Fruit fly (Drosophila melanogaster) whole organism, embryonic: ENCODE data around the gene CG7332.

ENCODE experiments used
- CG10654 ChIP-seq: fragments of 200-800 bp; sonication (Bioruptor generic); optimal IDR thresholded peaks from 2 replicates; lab custom pipeline; 2016; ENCODE audit warnings: missing biosample characterization, missing genetic modification characterization
- CG12155 ChIP-seq: fragments of 200-800 bp; sonication (Bioruptor generic); optimal IDR thresholded peaks from 3 replicates; lab custom pipeline; 2016; ENCODE audit warnings: missing biosample characterization, missing genetic modification characterization
- CG12769 ChIP-seq: fragments of 200-800 bp; sonication (Bioruptor generic); optimal IDR thresholded peaks from 2 replicates; lab custom pipeline; 2019; ENCODE audit warnings: missing biosample characterization, mild to moderate bottlenecking, missing genetic modification characterization, moderate library complexity
- CG14710 ChIP-seq: fragments of 200-800 bp; sonication (Bioruptor generic); optimal IDR thresholded peaks from 3 replicates; lab custom pipeline; 2019; ENCODE audit warnings: missing biosample characterization, mild to moderate bottlenecking, missing genetic modification characterization, moderate library complexity
- CG1602 ChIP-seq: fragments of 200-800 bp; sonication (Bioruptor generic); optimal IDR thresholded peaks from 3 replicates; lab custom pipeline; 2016; ENCODE audit warnings: missing biosample characterization, missing genetic modification characterization
- CG17186 ChIP-seq: fragments of 200-800 bp; sonication (Bioruptor generic); optimal IDR thresholded peaks from 3 replicates; lab custom pipeline; 2017; ENCODE audit warnings: missing biosample characterization, missing genetic modification reagents, missing genetic modification characterization
- CG17568 ChIP-seq: fragments of 200-800 bp; sonication (Bioruptor generic); optimal IDR thresholded peaks from 2 replicates; lab custom pipeline; 2018; ENCODE audit warnings: missing biosample characterization, mild to moderate bottlenecking, missing genetic modification characterization, moderate library complexity
- CG2889 ChIP-seq: fragments of 200-800 bp; sonication (Bioruptor generic); IDR thresholded peaks from 3 replicates; pipeline ENCODE4 v1.3.6; 2022; ENCODE audit warnings: missing biosample characterization, missing genetic modification characterization
- CG30431 ChIP-seq: fragments of 200-800 bp; sonication (Bioruptor generic); optimal IDR thresholded peaks from 2 replicates; lab custom pipeline; 2017; ENCODE audit warnings: missing biosample characterization, missing genetic modification characterization
- CG3281 ChIP-seq: fragments of 200-800 bp; sonication (Bioruptor generic); optimal IDR thresholded peaks from 3 replicates; lab custom pipeline; 2017; ENCODE audit warnings: missing biosample characterization, mild to moderate bottlenecking, missing genetic modification characterization
- CG3407 ChIP-seq: fragments of 200-800 bp; sonication (Bioruptor generic); optimal IDR thresholded peaks from 2 replicates; lab custom pipeline; 2018; ENCODE audit warnings: missing biosample characterization, mild to moderate bottlenecking, missing genetic modification characterization
- CG34422 ChIP-seq: fragments of 200-800 bp; sonication (Bioruptor generic); IDR thresholded peaks from 3 replicates; pipeline ENCODE4 v1.3.6; 2022; ENCODE audit warnings: missing biosample characterization, missing genetic modification characterization
- CG3838 ChIP-seq: fragments of 200-800 bp; sonication (Bioruptor generic); optimal IDR thresholded peaks from 3 replicates; lab custom pipeline; 2016; ENCODE audit warnings: missing biosample characterization, missing genetic modification characterization
- CG4328 ChIP-seq: fragments of 200-800 bp; sonication (Bioruptor generic); optimal IDR thresholded peaks from 3 replicates; lab custom pipeline; 2017; ENCODE audit warnings: missing biosample characterization, missing genetic modification reagents, missing genetic modification characterization
- CG4404 ChIP-seq: fragments of 200-800 bp; sonication (Bioruptor generic); IDR thresholded peaks from 2 replicates; pipeline ENCODE4 v1.3.6; 2022; ENCODE audit warnings: missing biosample characterization, missing genetic modification characterization
- CG6813 ChIP-seq: fragments of 200-800 bp; sonication (Bioruptor generic); optimal IDR thresholded peaks from 2 replicates; lab custom pipeline; 2017; ENCODE audit warnings: missing biosample characterization, missing genetic modification characterization, mild to moderate bottlenecking, moderate library complexity, missing genetic modification reagents
- CG7745 ChIP-seq: fragments of 200-800 bp; sonication (Bioruptor generic); optimal IDR thresholded peaks from 2 replicates; lab custom pipeline; 2018; ENCODE audit warnings: missing biosample characterization, mild to moderate bottlenecking, missing genetic modification characterization, moderate library complexity
- CG7928 ChIP-seq: fragments of 200-800 bp; sonication (Bioruptor generic); optimal IDR thresholded peaks from 2 replicates; lab custom pipeline; 2017; ENCODE audit warnings: missing biosample characterization, mild to moderate bottlenecking, missing genetic modification characterization
- CG8388 ChIP-seq: fragments of 200-800 bp; sonication (Bioruptor generic); optimal IDR thresholded peaks from 2 replicates; lab custom pipeline; 2019; ENCODE audit warnings: missing biosample characterization, mild to moderate bottlenecking, missing genetic modification characterization, moderate library complexity
- Dref ChIP-seq: fragments of 200-800 bp; sonication (Bioruptor generic); IDR thresholded peaks from 2 replicates; pipeline ENCODE4 v1.3.6; 2022; ENCODE audit warnings: missing biosample characterization, missing genetic modification characterization
- Drgx ChIP-seq: fragments of 200-800 bp; sonication (Bioruptor generic); IDR thresholded peaks from 2 replicates; pipeline ENCODE4 v1.3.6; 2022; ENCODE audit warnings: missing biosample characterization, missing genetic modification characterization
- E2f2 ChIP-seq: fragments of 200-800 bp; sonication (Bioruptor generic); IDR thresholded peaks from 2 replicates; pipeline ENCODE4 v1.3.6; 2022; ENCODE audit warnings: missing biosample characterization, missing genetic modification characterization
- Hmr ChIP-seq: fragments of 200-800 bp; sonication (Bioruptor generic); optimal IDR thresholded peaks from 3 replicates; lab custom pipeline; 2017; ENCODE audit warnings: mild to moderate bottlenecking, missing biosample characterization, missing genetic modification reagents, missing genetic modification characterization
- Max ChIP-seq: fragments of 200-800 bp; sonication (Bioruptor generic); optimal IDR thresholded peaks from 2 replicates; lab custom pipeline; 2016; ENCODE audit warnings: missing biosample characterization, mild to moderate bottlenecking, missing genetic modification characterization
- NfI ChIP-seq: fragments of 200-800 bp; sonication (Bioruptor generic); optimal IDR thresholded peaks from 3 replicates; lab custom pipeline; 2018; ENCODE audit warnings: missing biosample characterization, mild to moderate bottlenecking, missing genetic modification characterization, moderate library complexity
- Oaz ChIP-seq: fragments of 200-800 bp; sonication (Bioruptor generic); IDR thresholded peaks from 2 replicates; pipeline ENCODE4 v1.3.6; 2022; ENCODE audit warnings: missing biosample characterization, missing genetic modification characterization
- Oli ChIP-seq: fragments of 200-800 bp; sonication (Bioruptor generic); optimal IDR thresholded peaks from 2 replicates; lab custom pipeline; 2018; ENCODE audit warnings: missing biosample characterization, mild to moderate bottlenecking, missing genetic modification characterization, moderate library complexity
- PHDP ChIP-seq: fragments of 200-800 bp; sonication (Bioruptor generic); optimal IDR thresholded peaks from 3 replicates; lab custom pipeline; 2018; ENCODE audit warnings: missing biosample characterization, mild to moderate bottlenecking, missing genetic modification characterization, moderate library complexity
- Sry-δ ChIP-seq: fragments of 200-800 bp; sonication (Bioruptor generic); optimal IDR thresholded peaks from 2 replicates; lab custom pipeline; 2016; ENCODE audit warnings: missing biosample characterization, missing genetic modification characterization
- amos ChIP-seq: fragments of 200-800 bp; sonication (Bioruptor generic); IDR thresholded peaks from 2 replicates; pipeline ENCODE4 v1.3.6; 2022; ENCODE audit warnings: missing biosample characterization, missing genetic modification characterization; ENCODE audit not compliant: partially characterized antibody
- aop ChIP-seq: fragments of 200-800 bp; sonication (Bioruptor generic); IDR thresholded peaks from 2 replicates; pipeline ENCODE4 v1.3.6; 2022; ENCODE audit warnings: missing biosample characterization, missing genetic modification characterization
- bcd ChIP-seq: fragments of 200-800 bp; sonication (Bioruptor generic); optimal IDR thresholded peaks from 2 replicates; lab custom pipeline; 2017; ENCODE audit warnings: missing biosample characterization, mild to moderate bottlenecking, missing genetic modification characterization
- btn ChIP-seq: fragments of 200-800 bp; sonication (Bioruptor generic); optimal IDR thresholded peaks from 2 replicates; lab custom pipeline; 2016; ENCODE audit warnings: missing biosample characterization, missing genetic modification characterization
- crc ChIP-seq: fragments of 200-800 bp; sonication (Bioruptor generic); optimal IDR thresholded peaks from 2 replicates; lab custom pipeline; 2016; ENCODE audit warnings: missing biosample characterization, missing genetic modification characterization
- crp ChIP-seq, 2 experiments: fragments of 200-800 bp; sonication (Bioruptor generic); optimal IDR thresholded peaks; 2 replicates in 1 of 2; 3 replicates in 1 of 2; lab custom pipeline; 2017; ENCODE audit warnings: missing biosample characterization in 2 of 2, missing genetic modification characterization in 2 of 2, mild to moderate bottlenecking in 1 of 2, moderate library complexity in 1 of 2
- dati ChIP-seq: fragments of 200-800 bp; sonication (Bioruptor generic); IDR thresholded peaks from 2 replicates; pipeline ENCODE4 v1.3.6; 2022; ENCODE audit warnings: missing biosample characterization, missing genetic modification characterization
- gfzf ChIP-seq: fragments of 200-800 bp; sonication (Bioruptor generic); optimal IDR thresholded peaks from 2 replicates; lab custom pipeline; 2016; ENCODE audit warnings: missing biosample characterization, mild to moderate bottlenecking, missing genetic modification characterization, moderate library complexity
- mld ChIP-seq: fragments of 200-800 bp; sonication (Bioruptor generic); IDR thresholded peaks from 3 replicates; pipeline ENCODE4 v1.3.6; 2022; ENCODE audit warnings: missing biosample characterization, missing genetic modification characterization; ENCODE audit not compliant: partially characterized antibody
- nmo ChIP-seq: fragments of 200-800 bp; sonication (Bioruptor generic); optimal IDR thresholded peaks from 2 replicates; lab custom pipeline; 2018; ENCODE audit warnings: missing biosample characterization, mild to moderate bottlenecking, missing genetic modification characterization, moderate library complexity
- oc ChIP-seq: fragments of 200-800 bp; sonication (Bioruptor generic); optimal IDR thresholded peaks from 2 replicates; lab custom pipeline; 2018; ENCODE audit warnings: missing biosample characterization, mild to moderate bottlenecking, missing genetic modification characterization, moderate library complexity
- pum ChIP-seq: fragments of 200-800 bp; sonication (Bioruptor generic); optimal IDR thresholded peaks from 2 replicates; lab custom pipeline; 2016; ENCODE audit warnings: missing biosample characterization, missing genetic modification characterization
- rib ChIP-seq: fragments of 200-800 bp; sonication (Bioruptor generic); IDR thresholded peaks from 2 replicates; pipeline ENCODE4 v1.3.6; 2022; ENCODE audit warnings: missing biosample characterization, missing genetic modification characterization
- run ChIP-seq: fragments of 200-800 bp; sonication (Bioruptor generic); optimal IDR thresholded peaks from 3 replicates; lab custom pipeline; 2018; ENCODE audit warnings: missing biosample characterization, mild to moderate bottlenecking, missing genetic modification characterization
- slou ChIP-seq: fragments of 200-800 bp; sonication (Bioruptor generic); optimal IDR thresholded peaks from 3 replicates; lab custom pipeline; 2016; ENCODE audit warnings: missing biosample characterization, missing genetic modification characterization
- tin ChIP-seq: fragments of 200-800 bp; sonication (Bioruptor generic); optimal IDR thresholded peaks from 3 replicates; lab custom pipeline; 2016; ENCODE audit warnings: missing biosample characterization, missing genetic modification characterization
- toy ChIP-seq: fragments of 200-800 bp; sonication (Bioruptor generic); IDR thresholded peaks from 2 replicates; pipeline ENCODE4 v1.3.6; 2022; ENCODE audit warnings: missing biosample characterization, missing genetic modification characterization
- twi ChIP-seq: fragments of 200-800 bp; optimal IDR thresholded peaks from 2 replicates; lab custom pipeline; 2019; ENCODE audit warnings: missing biosample characterization, mild to moderate bottlenecking, missing genetic modification characterization, moderate library complexity
- z ChIP-seq: fragments of 200-800 bp; sonication (Bioruptor generic); IDR thresholded peaks from 3 replicates; pipeline ENCODE4 v1.3.6; 2022; ENCODE audit warnings: missing biosample characterization, missing genetic modification characterization
- zfh2 ChIP-seq: fragments of 200-800 bp; sonication (Bioruptor generic); optimal IDR thresholded peaks from 2 replicates; lab custom pipeline; 2016; ENCODE audit warnings: missing biosample characterization, missing genetic modification characterization

Gene CG7332

dm6 chrX:18848338-18849021 lies 35.8 kb upstream of the CG7332 start, which contains the start of gene shop (continued):
- TF ChIP-seq CG7928 (GFP tag; lab: Kevin White, UChicago) (peak; percentile 55), slou (peak; percentile 51), CG14710 (tag; lab: Kevin White, UChicago) (peak; percentile 87), oc (peak; percentile 28), Oli (tag; lab: Kevin White, UChicago) (peak; percentile 91), Max (GFP tag; lab: Kevin White, UChicago) (peak; percentile 72), E2f2 (GFP tag; lab: Robert Waterston, UW) (no peak; the same call in none of the 2 replicates), CG12155 (GFP tag; lab: Kevin White, UChicago) (peak; percentile 76), crc (peak; percentile 11), nmo (GFP tag; lab: Kevin White, UChicago) (peak; percentile 93), zfh2 (peak; percentile 81), CG4404 (GFP tag; lab: Robert Waterston, UW) (peak; percentile 65), CG30431 (GFP tag; lab: Kevin White, UChicago) (peak; percentile 59), Oaz (GFP tag; lab: Robert Waterston, UW) (no peak), dati (GFP tag; lab: Robert Waterston, UW) (no peak), Drgx (GFP tag; lab: Robert Waterston, UW) (peak; percentile 66; the same call in 1 of the 2 replicates), run (peak; percentile 66), btn (GFP tag; lab: Kevin White, UChicago) (no peak), bcd (GFP tag; lab: Kevin White, UChicago) (peak; percentile 86), gfzf (GFP tag; lab: Kevin White, UChicago) (no peak), CG17568 (GFP tag; lab: Kevin White, UChicago) (no peak), CG34422 (GFP tag; lab: Robert Waterston, UW) (peak; percentile 96), Hmr (peak; percentile 90), mld (GFP tag; lab: Robert Waterston, UW) (no peak), tin (GFP tag; lab: Kevin White, UChicago) (peak; percentile 82), toy (GFP tag; lab: Robert Waterston, UW) (peak; percentile 22; the same call in 1 of the 2 replicates), pum (GFP tag; lab: Kevin White, UChicago) (peak; percentile 64), CG8388 (peak; percentile 84), CG3838 (GFP tag; lab: Kevin White, UChicago) (peak; percentile 63), CG12769 (tag; lab: Kevin White, UChicago) (peak; percentile 89), CG1602 (peak; percentile 82), z (no peak), CG10654 (GFP tag; lab: Kevin White, UChicago) (peak; percentile 70), CG2889 (GFP tag; lab: Robert Waterston, UW) (peak; percentile 78), NfI (GFP tag; lab: Kevin White, UChicago) (peak; percentile 86), amos (GFP tag; lab: Robert Waterston, UW) (peak; percentile 62; the same call in 1 of the 2 replicates), crp (GFP tag; optimal IDR thresholded peaks at IDR 0.05; lab: Kevin White, UChicago) (peak in 1 of 2 experiments; percentile 34), aop (no peak), rib (no peak), CG4328 (GFP tag; lab: Kevin White, UChicago) (peak; percentile 71), Sry-δ (GFP tag; lab: Kevin White, UChicago) (peak; percentile 37), CG3281 (GFP tag; lab: Kevin White, UChicago) (peak; percentile 90), PHDP (tag; lab: Kevin White, UChicago) (peak; percentile 85), CG17186 (peak; percentile 22), CG3407 (GFP tag; lab: Kevin White, UChicago) (peak; percentile 61), Dref (peak; percentile 52), CG6813 (GFP tag; lab: Kevin White, UChicago) (peak; percentile 55), CG7745 (tag; lab: Kevin White, UChicago) (no peak), twi (tag; lab: Kevin White, UChicago) (peak; percentile 76)
